Fruit fly (Drosophila melanogaster) S2 (cell line): Measurements from ENCODE around the gene Lectin-galC1.

Experiments
- CG8478 ChIP-seq: fragments of >200 bp; optimal IDR thresholded peaks from 2 replicates; lab custom pipeline; 2018
- CTCF ChIP-seq, 2 experiments: fragments of >200 bp; optimal IDR thresholded peaks; 2 replicates each; lab custom pipeline; 2018

- TF ChIP-seq CTCF (optimal IDR thresholded peaks at IDR 0.05; lab: Kevin White, UChicago) = no peak
- no peak for TF ChIP-seq CG8478 (lab: Kevin White, UChicago)
Observed at dm6 chr2L:19415859-19416258, 1.4 kb upstream of the Lectin-galC1 start.
